Fruit fly (Drosophila melanogaster) whole organism, prepupa: Measurements from ENCODE around the gene Npc2f.

Experiments used
- CG11762 ChIP-seq: fragments of 200-800 bp; sonication (Bioruptor generic); optimal IDR thresholded peaks from 3 replicates; lab custom pipeline; 2016; ENCODE audit warnings: missing biosample characterization, missing genetic modification characterization; ENCODE audit not compliant: insufficient read depth
- CG3032 ChIP-seq: fragments of 200-800 bp; optimal IDR thresholded peaks from 2 replicates; lab custom pipeline; 2019; ENCODE audit warnings: missing biosample characterization, mild to moderate bottlenecking, missing genetic modification characterization, moderate library complexity
- Eip93F ChIP-seq: fragments of 200-800 bp; sonication (Bioruptor generic); optimal IDR thresholded peaks from 2 replicates; lab custom pipeline; 2016; ENCODE audit warnings: missing biosample characterization, mild to moderate bottlenecking, missing genetic modification characterization
- Lpt ChIP-seq: fragments of 200-800 bp; sonication (Bioruptor generic); optimal IDR thresholded peaks from 3 replicates; lab custom pipeline; 2016; ENCODE audit warnings: missing biosample characterization, missing genetic modification characterization

- TF ChIP-seq CG3032 (tag; lab: Kevin White, UChicago) (no peak), Lpt (GFP tag; lab: Kevin White, UChicago) (no peak), CG11762 (GFP tag; lab: Kevin White, UChicago) (no peak), Eip93F (GFP tag; lab: Kevin White, UChicago) (no peak)
These were observed 3.1 kb upstream of the Npc2f start, which contains the start of gene Sec10 for dm6 chr3R:24134580-24134979.
